Worm (Caenorhabditis elegans) whole organism, young adult: ENCODE measurements around the gene fbxa-4.

ENCODE experiments used
- F23B12.7 ChIP-seq: sonication (generic microtip); optimal IDR thresholded peaks from 2 replicates; lab custom pipeline; 2017; ENCODE audit warnings: missing genetic modification characterization, mild to moderate bottlenecking, missing compliant biosample characterization, antibody characterized with exemption, moderate library complexity; ENCODE audit not compliant: insufficient read depth
- T26A5.8 ChIP-seq: sonication (generic microtip); optimal IDR thresholded peaks from 2 replicates; lab custom pipeline; 2016; ENCODE audit warnings: missing genetic modification characterization, missing compliant biosample characterization
- Y56A3A.18 ChIP-seq: fragments of 200-800 bp; sonication (Bioruptor generic); IDR thresholded peaks from 2 replicates; pipeline ENCODE4 v1.3.6; 2022; ENCODE audit warnings: missing genetic modification reagents, missing genetic modification characterization, missing compliant biosample characterization
- Y67H2A.10 ChIP-seq: fragments of 200-800 bp; sonication (Bioruptor generic); conservative IDR thresholded peaks from 2 replicates; pipeline ENCODE4 v1.3.6; 2022; ENCODE audit warnings: missing genetic modification reagents, missing genetic modification characterization, missing compliant biosample characterization
- aptf-2 ChIP-seq: fragments of 200-800 bp; sonication (Bioruptor generic); conservative IDR thresholded peaks from 2 replicates; pipeline ENCODE4 v1.3.6; 2022; ENCODE audit warnings: missing genetic modification reagents, missing genetic modification characterization, missing compliant biosample characterization
- bed-1 ChIP-seq: fragments of 200-800 bp; sonication (Bioruptor generic); IDR thresholded peaks from 2 replicates; pipeline ENCODE4 v1.3.6; 2022; ENCODE audit warnings: missing genetic modification reagents, missing genetic modification characterization, missing compliant biosample characterization
- cebp-2 ChIP-seq: fragments of 200-800 bp; sonication (Bioruptor generic); IDR thresholded peaks from 2 replicates; pipeline ENCODE4 v1.3.6; 2022; ENCODE audit warnings: missing genetic modification characterization, missing compliant biosample characterization
- ceh-100 ChIP-seq: fragments of 200-800 bp; sonication (Bioruptor generic); IDR thresholded peaks from 2 replicates; pipeline ENCODE4 v1.3.6; 2022; ENCODE audit warnings: missing genetic modification reagents, missing genetic modification characterization, missing compliant biosample characterization
- ceh-40 ChIP-seq: fragments of 200-800 bp; sonication (Bioruptor generic); IDR thresholded peaks from 2 replicates; pipeline ENCODE4 v1.3.6; 2022; ENCODE audit warnings: missing genetic modification characterization, missing compliant biosample characterization
- ceh-58 ChIP-seq: fragments of 200-800 bp; sonication (Bioruptor generic); IDR thresholded peaks from 2 replicates; pipeline ENCODE4 v1.3.6; 2022; ENCODE audit warnings: missing genetic modification characterization, missing compliant biosample characterization
- ceh-79 ChIP-seq: sonication (generic microtip); optimal IDR thresholded peaks from 2 replicates; lab custom pipeline; 2017; ENCODE audit warnings: mild to moderate bottlenecking, missing genetic modification characterization, missing compliant biosample characterization
- ceh-91 ChIP-seq: fragments of 200-800 bp; sonication (Bioruptor generic); IDR thresholded peaks from 2 replicates; pipeline ENCODE4 v1.3.6; 2022; ENCODE audit warnings: missing genetic modification reagents, missing genetic modification characterization, missing compliant biosample characterization
- dox-1 ChIP-seq: fragments of 200-800 bp; sonication (Bioruptor generic); IDR thresholded peaks from 2 replicates; pipeline ENCODE4 v1.3.6; 2022; ENCODE audit warnings: missing genetic modification reagents, missing genetic modification characterization, missing compliant biosample characterization
- efl-1 ChIP-seq: fragments of 150-350 bp; optimal IDR thresholded peaks from 2 replicates; lab custom pipeline; 2014; ENCODE audit warnings: missing biosample characterization, missing genetic modification reagents, missing genetic modification characterization
- egl-44 ChIP-seq: fragments of 200-800 bp; sonication (Bioruptor generic); IDR thresholded peaks from 2 replicates; pipeline ENCODE4 v1.3.6; 2022; ENCODE audit warnings: missing genetic modification reagents, missing genetic modification characterization, missing compliant biosample characterization
- fkh-3 ChIP-seq: sonication (generic microtip); optimal IDR thresholded peaks from 2 replicates; lab custom pipeline; 2016; ENCODE audit warnings: mild to moderate bottlenecking, missing genetic modification characterization, missing compliant biosample characterization
- lin-26 ChIP-seq: fragments of 200-800 bp; sonication (Bioruptor generic); IDR thresholded peaks from 2 replicates; pipeline ENCODE4 v1.3.6; 2022; ENCODE audit warnings: missing genetic modification reagents, missing genetic modification characterization, missing compliant biosample characterization
- madf-10 ChIP-seq: sonication (generic microtip); optimal IDR thresholded peaks from 2 replicates; lab custom pipeline; 2016; ENCODE audit warnings: mild to moderate bottlenecking, missing genetic modification characterization, missing compliant biosample characterization
- madf-3 ChIP-seq: fragments of 200-800 bp; sonication (Bioruptor generic); IDR thresholded peaks from 2 replicates; pipeline ENCODE4 v1.3.6; 2022; ENCODE audit warnings: missing genetic modification reagents, missing genetic modification characterization, missing compliant biosample characterization
- madf-6 ChIP-seq: fragments of 200-800 bp; sonication (Bioruptor generic); IDR thresholded peaks from 2 replicates; pipeline ENCODE4 v1.3.6; 2022; ENCODE audit warnings: missing genetic modification reagents, missing genetic modification characterization, missing compliant biosample characterization
- mel-28 ChIP-seq: sonication (generic microtip); optimal IDR thresholded peaks from 2 replicates; lab custom pipeline; 2016; ENCODE audit warnings: borderline replicate concordance, mild to moderate bottlenecking, missing genetic modification characterization, missing compliant biosample characterization
- mes-4 ChIP-seq: sonication (generic microtip); optimal IDR thresholded peaks from 2 replicates; lab custom pipeline; 2016; ENCODE audit warnings: missing genotype, missing genetic modification characterization, missing compliant biosample characterization
- nfya-1 ChIP-seq: sonication (generic microtip); optimal IDR thresholded peaks from 2 replicates; lab custom pipeline; 2017; ENCODE audit warnings: antibody characterized with exemption, missing compliant biosample characterization, missing genetic modification characterization, borderline replicate concordance; ENCODE audit not compliant: insufficient read depth
- nfyb-1 ChIP-seq: fragments of 200-800 bp; sonication (Bioruptor generic); IDR thresholded peaks from 2 replicates; pipeline ENCODE4 v1.3.6; 2022; ENCODE audit warnings: missing genetic modification reagents, missing genetic modification characterization, missing compliant biosample characterization
- nhr-179 ChIP-seq: sonication (generic microtip); optimal IDR thresholded peaks from 2 replicates; lab custom pipeline; 2016; ENCODE audit warnings: mild to moderate bottlenecking, missing genetic modification characterization, missing compliant biosample characterization
- nhr-80 ChIP-seq: sonication (generic microtip); optimal IDR thresholded peaks from 2 replicates; lab custom pipeline; 2016; ENCODE audit warnings: missing genetic modification characterization, missing compliant biosample characterization
- pbrm-1 ChIP-seq: fragments of 200-800 bp; sonication (Bioruptor generic); IDR thresholded peaks from 2 replicates; pipeline ENCODE4 v1.3.6; 2022; ENCODE audit warnings: missing genetic modification reagents, missing genetic modification characterization, missing compliant biosample characterization
- rcor-1 ChIP-seq: fragments of 200-800 bp; sonication (Bioruptor generic); IDR thresholded peaks from 2 replicates; pipeline ENCODE4 v1.3.6; 2022; ENCODE audit warnings: missing genetic modification reagents, missing genetic modification characterization, missing compliant biosample characterization
- rec-8 ChIP-seq, 2 experiments: sonication (generic microtip); optimal IDR thresholded peaks; 2 replicates each; lab custom pipeline; 2016; ENCODE audit warnings: mild to moderate bottlenecking in 2 of 2, missing genetic modification characterization in 2 of 2, missing genetic modification reagents in 2 of 2, missing genotype in 2 of 2, missing biosample characterization in 1 of 2, missing compliant biosample characterization in 1 of 2, moderate library complexity in 1 of 2
- repo-1 ChIP-seq: sonication (generic microtip); optimal IDR thresholded peaks from 2 replicates; lab custom pipeline; 2017; ENCODE audit warnings: mild to moderate bottlenecking, missing genetic modification characterization, missing compliant biosample characterization
- sea-2 ChIP-seq: fragments of 200-800 bp; sonication (Bioruptor generic); IDR thresholded peaks from 2 replicates; pipeline ENCODE4 v1.3.6; 2022; ENCODE audit warnings: missing genetic modification characterization, missing compliant biosample characterization
- snpc-1.3 ChIP-seq: sonication (generic microtip); optimal IDR thresholded peaks from 2 replicates; lab custom pipeline; 2017; ENCODE audit warnings: missing genetic modification characterization, mild to moderate bottlenecking, missing compliant biosample characterization, antibody characterized with exemption, moderate library complexity, missing genotype, missing genetic modification reagents; ENCODE audit not compliant: insufficient read depth
- unc-130 ChIP-seq: sonication (generic microtip); optimal IDR thresholded peaks from 2 replicates; lab custom pipeline; 2016; ENCODE audit warnings: missing genetic modification reagents, missing genetic modification characterization, missing compliant biosample characterization
- zfh-2 ChIP-seq: fragments of 200-800 bp; sonication (Bioruptor generic); conservative IDR thresholded peaks from 2 replicates; pipeline ENCODE4 v1.3.6; 2022; ENCODE audit warnings: missing genetic modification reagents, missing genetic modification characterization, missing compliant biosample characterization
- zim-3 ChIP-seq: sonication (generic microtip); optimal IDR thresholded peaks from 2 replicates; lab custom pipeline; 2017; ENCODE audit warnings: mild to moderate bottlenecking, missing genetic modification characterization, moderate library complexity, missing compliant biosample characterization
- ztf-6 ChIP-seq: fragments of 200-800 bp; sonication (Bioruptor generic); IDR thresholded peaks from 2 replicates; pipeline ENCODE4 v1.3.6; 2022; ENCODE audit warnings: missing genetic modification reagents, missing genetic modification characterization, missing compliant biosample characterization

Gene fbxa-4

DNA sequence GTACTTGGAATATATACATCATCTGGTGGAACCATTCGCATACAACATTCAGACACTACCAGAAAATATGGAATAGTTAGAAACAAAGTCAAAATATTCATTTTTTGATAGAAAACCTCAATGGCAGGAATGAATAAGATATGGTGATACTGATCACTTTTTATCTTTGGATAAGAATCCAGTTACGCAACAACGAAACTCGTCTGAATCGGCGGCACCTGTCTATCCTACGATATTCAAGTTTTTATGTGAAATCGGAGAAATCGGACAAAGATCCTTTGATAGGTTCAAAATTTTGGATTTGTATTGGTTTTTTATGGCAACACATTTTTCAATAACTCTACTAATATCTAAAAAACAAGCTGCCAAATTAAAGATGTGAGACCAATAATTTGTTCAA, 16.4 kb downstream of the fbxa-4 start, which contains the start of gene F16G10.14:
F16G10.14 (minus strand) TSS at position 101 of the 400 bp plus-strand sequence.
- TF ChIP-seq madf-6 (GFP tag; lab: Robert Waterston, UW) (no peak), cebp-2 (no peak), nfya-1 (tag; lab: Kevin White, UChicago) (no peak), pbrm-1 (GFP tag; lab: Robert Waterston, UW) (no peak), rec-8 (tag; optimal IDR thresholded peaks at IDR 0.05; lab: Kevin White, UChicago) (no peak), Y56A3A.18 (no peak), lin-26 (GFP tag; lab: Robert Waterston, UW) (no peak), T26A5.8 (tag; lab: Kevin White, UChicago) (no peak), ztf-6 (GFP tag; lab: Robert Waterston, UW) (no peak), unc-130 (GFP tag; lab: Kevin White, UChicago) (no peak), Y67H2A.10 (GFP tag; lab: Robert Waterston, UW) (no peak), nfyb-1 (GFP tag; lab: Robert Waterston, UW) (no peak), nhr-80 (tag; lab: Kevin White, UChicago) (no peak)
- TF ChIP-seq, all 124 proteins: peak for 0

DNA sequence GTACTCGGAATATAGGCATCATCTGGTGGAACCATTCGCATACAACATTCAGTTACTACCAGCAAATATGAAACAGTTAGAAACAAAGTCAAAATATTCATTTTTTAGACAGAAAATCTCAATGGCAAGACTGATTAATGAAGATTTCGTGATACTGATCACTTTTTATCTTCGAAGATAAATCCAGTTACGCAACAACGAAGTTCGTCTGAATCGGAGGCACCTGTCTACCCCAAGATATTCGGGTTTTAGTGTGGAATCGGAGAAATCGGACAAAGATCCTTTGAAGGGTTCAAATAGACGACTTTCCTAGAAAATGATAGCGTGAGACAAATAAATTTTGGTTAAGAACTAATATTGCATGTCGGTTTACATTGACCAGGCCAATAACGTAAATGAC, 19.5 kb downstream of the fbxa-4 start, which contains the start of gene F16G10.13:
F16G10.13 (minus strand) TSS at position 101 of the 400 bp plus-strand sequence.
- no peak for TF ChIP-seq fkh-3 (tag; lab: Kevin White, UChicago)
- TF ChIP-seq dox-1 (GFP tag; lab: Robert Waterston, UW): no peak
- no peak for TF ChIP-seq ztf-6 (GFP tag; lab: Robert Waterston, UW)
- no peak for TF ChIP-seq rcor-1
- TF ChIP-seq, all 124 proteins: peak for 0

DNA sequence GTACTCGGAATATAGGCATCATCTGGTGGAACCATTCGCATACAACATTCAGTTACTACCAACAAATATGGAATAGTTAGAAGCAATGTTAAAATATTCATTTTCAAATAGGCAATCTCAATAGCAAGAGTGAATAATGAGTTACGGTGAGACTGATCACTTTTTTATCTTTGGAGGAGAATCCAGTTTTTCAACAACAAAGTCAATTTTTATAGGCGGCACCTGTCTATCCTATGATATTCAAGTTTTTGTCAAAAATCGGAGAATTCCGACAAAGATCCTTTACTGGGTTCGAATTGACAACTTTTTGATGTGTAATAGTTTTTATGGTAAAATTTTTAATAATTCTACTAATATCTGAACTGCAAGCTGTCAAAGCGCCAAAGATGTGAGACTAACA, 21.5 kb downstream of the fbxa-4 start, which contains the start of gene F16G10.11:
F16G10.11 (minus strand) TSS at position 101 of the 400 bp plus-strand sequence.
- no peak for TF ChIP-seq zfh-2
- TF ChIP-seq madf-3 (GFP tag; lab: Robert Waterston, UW): no peak
- TF ChIP-seq snpc-1.3 (tag; lab: Kevin White, UChicago): no peak
- TF ChIP-seq unc-130 (GFP tag; lab: Kevin White, UChicago): no peak
- no peak for TF ChIP-seq ceh-79 (tag; lab: Kevin White, UChicago)
- TF ChIP-seq efl-1: no peak
- no peak for TF ChIP-seq F23B12.7
- TF ChIP-seq sea-2 (GFP tag; lab: Robert Waterston, UW): no peak
- no peak for TF ChIP-seq madf-10 (tag; lab: Kevin White, UChicago)

DNA sequence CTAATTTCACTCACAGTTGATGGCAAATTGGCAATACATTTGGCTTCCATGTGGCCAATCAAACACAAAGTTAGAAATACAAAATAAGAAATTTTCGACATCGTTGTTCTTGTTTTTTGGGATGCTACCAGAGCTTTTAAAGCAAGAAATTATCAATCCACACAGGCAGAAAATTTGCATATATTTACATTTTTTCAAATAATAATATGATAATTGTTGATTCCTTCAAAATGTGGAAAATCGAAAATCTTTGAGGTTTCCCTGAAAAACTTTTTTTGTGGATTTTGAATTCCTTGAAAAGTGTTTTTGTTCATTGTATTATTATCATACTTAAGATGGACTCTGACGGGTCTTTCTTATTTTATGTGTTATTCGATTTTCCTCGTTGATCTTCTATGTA, 24.4 kb downstream of the fbxa-4 start, which contains the start of gene F16G10.10:
F16G10.10 (minus strand) TSS at position 101 of the 400 bp plus-strand sequence.
- TF ChIP-seq nhr-179 (no peak), ceh-58 (GFP tag; lab: Robert Waterston, UW) (no peak), ceh-91 (no peak), zim-3 (no peak), aptf-2 (GFP tag; lab: Robert Waterston, UW) (no peak), bed-1 (GFP tag; lab: Robert Waterston, UW) (no peak), mes-4 (tag; lab: Kevin White, UChicago) (no peak), repo-1 (tag; lab: Kevin White, UChicago) (no peak), mel-28 (tag; lab: Kevin White, UChicago) (no peak), Y56A3A.18 (no peak), egl-44 (no peak), ceh-40 (GFP tag; lab: Robert Waterston, UW) (no peak), ceh-100 (GFP tag; lab: Robert Waterston, UW) (no peak)
